Fruit fly (Drosophila melanogaster) whole organism, embryonic: ENCODE results near the gene Nab2.
A peak's percentile ranks its signal among the peaks of the same experiment; 100 is the strongest.

Experiments used
- BtbVII ChIP-seq: fragments of 200-800 bp; sonication (Bioruptor generic); optimal IDR thresholded peaks from 3 replicates; lab custom pipeline; 2017; ENCODE audit warnings: missing biosample characterization, mild to moderate bottlenecking, missing genetic modification characterization
- CG10147 ChIP-seq: fragments of 200-800 bp; sonication (Bioruptor generic); optimal IDR thresholded peaks from 2 replicates; lab custom pipeline; 2019; ENCODE audit warnings: missing biosample characterization, mild to moderate bottlenecking, missing genetic modification characterization, moderate library complexity
- CG11247 ChIP-seq: fragments of 200-800 bp; sonication (Bioruptor generic); IDR thresholded peaks from 2 replicates; pipeline ENCODE4 v1.3.6; 2022; ENCODE audit warnings: missing biosample characterization, missing genetic modification characterization
- CG1233 ChIP-seq: fragments of 200-800 bp; sonication (Bioruptor generic); optimal IDR thresholded peaks from 4 replicates; lab custom pipeline; 2018; ENCODE audit warnings: missing biosample characterization, mild to moderate bottlenecking, missing genetic modification characterization
- CG16779 ChIP-seq: fragments of 200-800 bp; sonication (Bioruptor generic); IDR thresholded peaks from 2 replicates; pipeline ENCODE4 v1.3.6; 2022; ENCODE audit warnings: missing biosample characterization, missing genetic modification characterization
- CG17912 ChIP-seq: fragments of 200-800 bp; sonication (Bioruptor generic); optimal IDR thresholded peaks from 2 replicates; lab custom pipeline; 2018; ENCODE audit warnings: missing biosample characterization, mild to moderate bottlenecking, missing genetic modification characterization
- CG2116 ChIP-seq: fragments of 200-800 bp; sonication (Bioruptor generic); optimal IDR thresholded peaks from 3 replicates; lab custom pipeline; 2018; ENCODE audit warnings: missing biosample characterization, mild to moderate bottlenecking, missing genetic modification characterization
- CG4404 ChIP-seq: fragments of 200-800 bp; sonication (Bioruptor generic); IDR thresholded peaks from 2 replicates; pipeline ENCODE4 v1.3.6; 2022; ENCODE audit warnings: missing biosample characterization, missing genetic modification characterization
- CG5953 ChIP-seq: fragments of 200-800 bp; sonication (Bioruptor generic); IDR thresholded peaks from 2 replicates; pipeline ENCODE4 v1.3.6; 2022; ENCODE audit warnings: missing biosample characterization, missing genetic modification characterization
- CG8290 ChIP-seq, 3 experiments: fragments of 200-800 bp; sonication (Bioruptor generic); optimal IDR thresholded peaks; 2 replicates each; lab custom pipeline; 2016 to 2019; ENCODE audit warnings: missing biosample characterization in 3 of 3, missing genetic modification characterization in 3 of 3, mild to moderate bottlenecking in 2 of 3, moderate library complexity in 1 of 3
- CG8359 ChIP-seq: fragments of 200-800 bp; sonication (Bioruptor generic); optimal IDR thresholded peaks from 2 replicates; lab custom pipeline; 2017; ENCODE audit warnings: missing biosample characterization, mild to moderate bottlenecking, missing genetic modification characterization, borderline replicate concordance
- CG9797 ChIP-seq: fragments of 200-800 bp; sonication (Bioruptor generic); optimal IDR thresholded peaks from 3 replicates; lab custom pipeline; 2018; ENCODE audit warnings: missing biosample characterization, mild to moderate bottlenecking, missing genetic modification characterization
- CG9817 ChIP-seq: fragments of 200-800 bp; sonication (Bioruptor generic); optimal IDR thresholded peaks from 2 replicates; lab custom pipeline; 2018; ENCODE audit warnings: missing biosample characterization, mild to moderate bottlenecking, missing genetic modification characterization, moderate library complexity
- Camta ChIP-seq: fragments of 200-800 bp; sonication (Bioruptor generic); optimal IDR thresholded peaks from 2 replicates; lab custom pipeline; 2016; ENCODE audit warnings: missing biosample characterization, missing genetic modification characterization
- CkIIα-i1 ChIP-seq: fragments of 200-800 bp; sonication (Bioruptor generic); IDR thresholded peaks from 2 replicates; pipeline ENCODE4 v1.3.6; 2022; ENCODE audit warnings: missing biosample characterization, missing genetic modification characterization
- Dbx ChIP-seq: fragments of 200-800 bp; sonication (Bioruptor generic); IDR thresholded peaks from 3 replicates; pipeline ENCODE4 v1.3.6; 2022; ENCODE audit warnings: missing biosample characterization, missing genetic modification characterization
- Elba2 ChIP-seq: fragments of 200-800 bp; sonication (Bioruptor generic); optimal IDR thresholded peaks from 3 replicates; lab custom pipeline; 2016; ENCODE audit warnings: missing biosample characterization, missing genetic modification characterization
- HHEX ChIP-seq: fragments of 200-800 bp; sonication (Bioruptor generic); optimal IDR thresholded peaks from 3 replicates; lab custom pipeline; 2017; ENCODE audit warnings: missing biosample characterization, mild to moderate bottlenecking, missing genetic modification characterization, missing genetic modification reagents
- MTF-1 ChIP-seq: fragments of 200-800 bp; sonication (Bioruptor generic); optimal IDR thresholded peaks from 2 replicates; lab custom pipeline; 2018; ENCODE audit warnings: missing biosample characterization, mild to moderate bottlenecking, missing genetic modification characterization, borderline replicate concordance
- Med ChIP-seq: fragments of 200-800 bp; sonication (Bioruptor generic); peaks from one replicate; lab custom pipeline; 2016; ENCODE audit warnings: missing biosample characterization, missing genetic modification characterization, mild to moderate bottlenecking, inconsistent platforms, moderate library complexity
- Pdp1 ChIP-seq, 2 experiments: fragments of 200-800 bp; sonication (Bioruptor generic); optimal IDR thresholded peaks; 3 replicates each; lab custom pipeline; 2016; ENCODE audit warnings: missing biosample characterization in 2 of 2, missing genetic modification characterization in 2 of 2, mild to moderate bottlenecking in 1 of 2, moderate library complexity in 1 of 2
- Ptx1 ChIP-seq: fragments of 200-800 bp; sonication (Bioruptor generic); IDR thresholded peaks from 2 replicates; pipeline ENCODE4 v1.3.6; 2022; ENCODE audit warnings: missing biosample characterization, missing genetic modification characterization
- Rx ChIP-seq: fragments of 200-800 bp; sonication (Bioruptor generic); IDR thresholded peaks from 2 replicates; pipeline ENCODE4 v1.3.6; 2022; ENCODE audit warnings: missing biosample characterization, missing genetic modification characterization
- Spps ChIP-seq: fragments of 200-800 bp; sonication (Bioruptor generic); optimal IDR thresholded peaks from 2 replicates; lab custom pipeline; 2018; ENCODE audit warnings: missing biosample characterization, mild to moderate bottlenecking, missing genetic modification characterization
- Trl ChIP-seq, 3 experiments: fragments of >200 bp in 2 of 3; fragments of 200-800 bp in 1 of 3; sonication (Bioruptor generic) in 1 of 3; optimal IDR thresholded peaks; 2 replicates in 1 of 3; 3 replicates in 2 of 3; lab custom pipeline; 2016 to 2017; ENCODE audit warnings: missing biosample characterization in 1 of 3, missing genetic modification characterization in 1 of 3
- amos ChIP-seq: fragments of 200-800 bp; sonication (Bioruptor generic); IDR thresholded peaks from 2 replicates; pipeline ENCODE4 v1.3.6; 2022; ENCODE audit warnings: missing biosample characterization, missing genetic modification characterization; ENCODE audit not compliant: partially characterized antibody
- ap ChIP-seq: fragments of 200-800 bp; sonication (Bioruptor generic); IDR thresholded peaks from 2 replicates; pipeline ENCODE4 v1.3.6; 2022; ENCODE audit warnings: missing biosample characterization, missing genetic modification characterization
- ara ChIP-seq: fragments of 200-800 bp; sonication (Bioruptor generic); IDR thresholded peaks from 2 replicates; pipeline ENCODE4 v1.3.6; 2022; ENCODE audit warnings: missing biosample characterization, missing genetic modification characterization
- dmrt99B ChIP-seq: fragments of 200-800 bp; sonication (Bioruptor generic); optimal IDR thresholded peaks from 2 replicates; lab custom pipeline; 2018; ENCODE audit warnings: missing biosample characterization, mild to moderate bottlenecking, missing genetic modification characterization, moderate library complexity
- eyg ChIP-seq: fragments of 200-800 bp; sonication (Bioruptor generic); optimal IDR thresholded peaks from 3 replicates; lab custom pipeline; 2016; ENCODE audit warnings: missing biosample characterization, missing genetic modification characterization
- gcm ChIP-seq: fragments of 200-800 bp; sonication (Bioruptor generic); optimal IDR thresholded peaks from 2 replicates; lab custom pipeline; 2019; ENCODE audit warnings: missing biosample characterization, mild to moderate bottlenecking, missing genetic modification characterization, moderate library complexity
- gcm2 ChIP-seq: fragments of 200-800 bp; sonication (Bioruptor generic); optimal IDR thresholded peaks from 2 replicates; lab custom pipeline; 2016; ENCODE audit warnings: missing biosample characterization, missing genetic modification characterization
- kah ChIP-seq: fragments of 200-800 bp; sonication (Bioruptor generic); optimal IDR thresholded peaks from 2 replicates; lab custom pipeline; 2018; ENCODE audit warnings: missing biosample characterization, mild to moderate bottlenecking, missing genetic modification characterization
- knrl ChIP-seq: fragments of 200-800 bp; sonication (Bioruptor generic); IDR thresholded peaks from 3 replicates; pipeline ENCODE4 v1.3.6; 2022; ENCODE audit warnings: missing biosample characterization, missing genetic modification characterization; ENCODE audit not compliant: partially characterized antibody
- lab ChIP-seq: fragments of 200-800 bp; sonication (Bioruptor generic); optimal IDR thresholded peaks from 3 replicates; lab custom pipeline; 2017; ENCODE audit warnings: missing biosample characterization, missing genetic modification characterization, mild to moderate bottlenecking, moderate library complexity, missing genetic modification reagents
- lov ChIP-seq, 2 experiments: fragments of 200-800 bp in 1 of 2; fragments of >200 bp in 1 of 2; sonication (Bioruptor generic) in 1 of 2; IDR thresholded peaks in 1 of 2; optimal IDR thresholded peaks in 1 of 2; 2 replicates in 1 of 2; 3 replicates in 1 of 2; pipeline versions ENCODE4 v1.3.6 to Lab custom; 2017 to 2022; ENCODE audit warnings: missing biosample characterization in 1 of 2, missing genetic modification characterization in 1 of 2
- nerfin-2 ChIP-seq: fragments of 200-800 bp; sonication (Bioruptor generic); IDR thresholded peaks from 2 replicates; pipeline ENCODE4 v1.3.6; 2022; ENCODE audit warnings: missing biosample characterization, missing genetic modification characterization; ENCODE audit not compliant: partially characterized antibody
- nmo ChIP-seq: fragments of 200-800 bp; sonication (Bioruptor generic); optimal IDR thresholded peaks from 2 replicates; lab custom pipeline; 2018; ENCODE audit warnings: missing biosample characterization, mild to moderate bottlenecking, missing genetic modification characterization, moderate library complexity
- p53 ChIP-seq: fragments of 200-800 bp; sonication (Bioruptor generic); optimal IDR thresholded peaks from 2 replicates; lab custom pipeline; 2016; ENCODE audit warnings: missing biosample characterization, missing genetic modification characterization
- row ChIP-seq: fragments of 200-800 bp; sonication (Bioruptor generic); IDR thresholded peaks from 3 replicates; pipeline ENCODE4 v1.3.6; 2022; ENCODE audit warnings: missing biosample characterization, missing genetic modification characterization
- salm ChIP-seq: fragments of 200-800 bp; sonication (Bioruptor generic); optimal IDR thresholded peaks from 2 replicates; lab custom pipeline; 2018; ENCODE audit warnings: missing biosample characterization, mild to moderate bottlenecking, missing genetic modification characterization
- sens ChIP-seq: fragments of 200-800 bp; sonication (Bioruptor generic); peaks from one replicate; lab custom pipeline; 2016; ENCODE audit warnings: missing biosample characterization, missing genetic modification characterization
- sima ChIP-seq: fragments of 200-800 bp; sonication (Bioruptor generic); optimal IDR thresholded peaks from 2 replicates; lab custom pipeline; 2016; ENCODE audit warnings: missing biosample characterization, missing genetic modification characterization
- wdn ChIP-seq: fragments of 200-800 bp; sonication (Bioruptor generic); IDR thresholded peaks from 2 replicates; pipeline ENCODE4 v1.3.6; 2022; ENCODE audit warnings: missing biosample characterization, missing genetic modification characterization
- zfh1 ChIP-seq: fragments of 200-800 bp; sonication (Bioruptor generic); IDR thresholded peaks from 3 replicates; pipeline ENCODE4 v1.3.6; 2022; ENCODE audit warnings: missing biosample characterization, missing genetic modification characterization

Gene Nab2

dm6 chr3R:24276104-24277008, 41.9 kb downstream of the Nab2 start, which contains the start of gene Orct (continued):
- TF ChIP-seq dmrt99B (tag; lab: Kevin White, UChicago) = peak; percentile 79
- TF ChIP-seq eyg (GFP tag; lab: Kevin White, UChicago) = peak; percentile 51
- TF ChIP-seq ara (GFP tag; lab: Robert Waterston, UW) = 0 out of 2 replicates have a peak, but pooled peaks have one; percentile 30
- TF ChIP-seq CG10147 (GFP tag; lab: Kevin White, UChicago) = peak; percentile 86
- TF ChIP-seq Trl (optimal IDR thresholded peaks at IDR 0.05; lab: Kevin White, UChicago) = peak in 1 of 2 experiments; percentile 31
- peak; percentile 30 for TF ChIP-seq Trl (GFP tag; optimal IDR thresholded peaks at IDR 0.05; lab: Kevin White, UChicago)
- TF ChIP-seq Spps (tag; lab: Kevin White, UChicago) = no peak
- TF ChIP-seq lab (GFP tag; lab: Kevin White, UChicago) = peak; percentile 89
- TF ChIP-seq CG8359 (GFP tag; lab: Kevin White, UChicago) = peak; percentile 46
- TF ChIP-seq kah = peak; percentile 32
- TF ChIP-seq salm (tag; lab: Kevin White, UChicago) = peak; percentile 35
- no peak for TF ChIP-seq sima (GFP tag; lab: Kevin White, UChicago)
- peak; percentile 71 for TF ChIP-seq gcm (GFP tag; lab: Kevin White, UChicago)
- TF ChIP-seq CG4404 (GFP tag; lab: Robert Waterston, UW) = peak; percentile 43
- no peak for TF ChIP-seq CG5953
- TF ChIP-seq HHEX = peak; percentile 85
- peak; percentile 35; the same call in 1 of the 3 replicates for TF ChIP-seq zfh1
- TF ChIP-seq Pdp1 (GFP tag; optimal IDR thresholded peaks at IDR 0.05; lab: Kevin White, UChicago) = peak; percentile 65 to 82
- TF ChIP-seq wdn (GFP tag; lab: Robert Waterston, UW) = 0 out of 2 replicates have a peak, but pooled peaks have one; percentile 18
- 0 out of 2 replicates have a peak, but pooled peaks have one; percentile 26 for TF ChIP-seq Rx
- TF ChIP-seq amos (GFP tag; lab: Robert Waterston, UW) = peak; percentile 9; the same call in 1 of the 2 replicates
- peak; percentile 75; the same call in 2 of the 3 replicates for TF ChIP-seq Dbx (GFP tag; lab: Robert Waterston, UW)
- peak; percentile 93 for TF ChIP-seq sens (GFP tag; lab: Kevin White, UChicago)
- TF ChIP-seq CG2116 (GFP tag; lab: Kevin White, UChicago) = peak; percentile 13
- TF ChIP-seq CG8290 (GFP tag; optimal IDR thresholded peaks at IDR 0.05; lab: Kevin White, UChicago) = no peak
- TF ChIP-seq CG8290 (tag; optimal IDR thresholded peaks at IDR 0.05; lab: Kevin White, UChicago) = peak in 1 of 2 experiments; percentile 60
- TF ChIP-seq CG9817 = peak; percentile 68
- TF ChIP-seq p53 (GFP tag; lab: Kevin White, UChicago) = no peak
- TF ChIP-seq nmo (GFP tag; lab: Kevin White, UChicago) = peak; percentile 74
- peak; percentile 75 for TF ChIP-seq Ptx1 (GFP tag; lab: Robert Waterston, UW)
- peak; percentile 85 for TF ChIP-seq BtbVII (GFP tag; lab: Kevin White, UChicago)
- TF ChIP-seq knrl (GFP tag; lab: Robert Waterston, UW) = no peak
- TF ChIP-seq nerfin-2 (GFP tag; lab: Robert Waterston, UW) = no peak
- TF ChIP-seq CG9797 (GFP tag; lab: Kevin White, UChicago) = no peak
- TF ChIP-seq CkIIα-i1 (GFP tag; lab: Robert Waterston, UW) = no peak
- TF ChIP-seq CG11247 (GFP tag; lab: Robert Waterston, UW) = peak; percentile 59; the same call in 1 of the 2 replicates
- TF ChIP-seq lov (optimal IDR thresholded peaks at IDR 0.05; lab: Kevin White, UChicago) = no peak
- 0 out of 3 replicates have a peak, but pooled peaks have one; percentile 7 for TF ChIP-seq lov (GFP tag; IDR thresholded peaks at IDR 0.05; lab: Robert Waterston, UW)
- peak; percentile 74 for TF ChIP-seq row
- TF ChIP-seq ap (GFP tag; lab: Robert Waterston, UW) = no peak
- TF ChIP-seq CG17912 (GFP tag; lab: Kevin White, UChicago) = no peak
- peak; percentile 89 for TF ChIP-seq Med (GFP tag; lab: Kevin White, UChicago)
- TF ChIP-seq CG16779 = no peak
- TF ChIP-seq MTF-1 (GFP tag; lab: Kevin White, UChicago) = peak; percentile 10
- no peak for TF ChIP-seq Elba2 (GFP tag; lab: Kevin White, UChicago)
- TF ChIP-seq Camta = peak; percentile 55
- TF ChIP-seq CG1233 (GFP tag; lab: Kevin White, UChicago) = peak; percentile 79
- TF ChIP-seq gcm2 (GFP tag; lab: Kevin White, UChicago) = no peak
